Worm (Caenorhabditis elegans): ENCODE data around the gene F28C6.9.

The F28C6.9 gene

ce11 chrII:8626598-8626997, 16.6 kb upstream of the F28C6.9 start:
- TF ChIP-seq hmg-4 (GFP tag; optimal IDR thresholded peaks at IDR 0.05) = no peak
- TF ChIP-seq aly-1 (tag; optimal IDR thresholded peaks at IDR 0.05) = no peak
- TF ChIP-seq tra-4 (tag; optimal IDR thresholded peaks at IDR 0.05) = no peak
- no peak for TF ChIP-seq hmbx-1 (tag; optimal IDR thresholded peaks at IDR 0.05)
- TF ChIP-seq ama-1 (optimal IDR thresholded peaks at IDR 0.05) = no peak
- no peak for TF ChIP-seq hnd-1 (tag; optimal IDR thresholded peaks at IDR 0.05)
- TF ChIP-seq ceh-13 (GFP tag; optimal IDR thresholded peaks at IDR 0.05) = no peak
- no peak for TF ChIP-seq ceh-36 (tag; optimal IDR thresholded peaks at IDR 0.05)
- no peak for TF ChIP-seq pes-1 (GFP tag; IDR thresholded peaks at IDR 0.05)
- no peak for TF ChIP-seq tbx-37 (GFP tag; conservative IDR thresholded peaks at IDR 0.05)
- no peak for TF ChIP-seq sea-1 (GFP tag; conservative IDR thresholded peaks at IDR 0.05)
- TF ChIP-seq flt-1 (GFP tag; IDR thresholded peaks at IDR 0.05) = no peak
- no peak for TF ChIP-seq scrt-1 (GFP tag; IDR thresholded peaks at IDR 0.05)
- TF ChIP-seq ets-7 (tag; optimal IDR thresholded peaks at IDR 0.05) = no peak
- TF ChIP-seq B0310.2 (tag; optimal IDR thresholded peaks at IDR 0.05) = no peak
- no peak for TF ChIP-seq F13C5.2 (tag; optimal IDR thresholded peaks at IDR 0.05)
- TF ChIP-seq tbx-11 (GFP tag; IDR thresholded peaks at IDR 0.05) = no peak

ce11 chrII:8625163-8625562, 15.2 kb upstream of the F28C6.9 start, which contains the start of gene sptf-2:
Gene sptf-2, plus strand, starts transcription at chrII:8625459.
- TF ChIP-seq sea-1 (GFP tag; conservative IDR thresholded peaks at IDR 0.05) (no peak), ceh-36 (tag; optimal IDR thresholded peaks at IDR 0.05) (no peak), F13C5.2 (tag; optimal IDR thresholded peaks at IDR 0.05) (no peak), scrt-1 (GFP tag; IDR thresholded peaks at IDR 0.05) (no peak), tbx-11 (GFP tag; IDR thresholded peaks at IDR 0.05) (no peak), B0310.2 (tag; optimal IDR thresholded peaks at IDR 0.05) (no peak), ceh-13 (GFP tag; optimal IDR thresholded peaks at IDR 0.05) (no peak), tra-4 (tag; optimal IDR thresholded peaks at IDR 0.05) (no peak), flt-1 (GFP tag; IDR thresholded peaks at IDR 0.05) (no peak), aly-1 (tag; optimal IDR thresholded peaks at IDR 0.05) (no peak), hmg-4 (GFP tag; optimal IDR thresholded peaks at IDR 0.05) (no peak), hmbx-1 (tag; optimal IDR thresholded peaks at IDR 0.05) (no peak)

ce11 chrII:8623396-8623795, 13.4 kb upstream of the F28C6.9 start, which contains the start of gene T22C8.4:
Gene T22C8.4, minus strand, starts transcription at chrII:8623496.
- no peak for TF ChIP-seq flt-1 (GFP tag; IDR thresholded peaks at IDR 0.05)
- TF ChIP-seq tra-4 (tag; optimal IDR thresholded peaks at IDR 0.05) = no peak
- TF ChIP-seq pes-1 (GFP tag; IDR thresholded peaks at IDR 0.05) = no peak
- TF ChIP-seq tbx-11 (GFP tag; IDR thresholded peaks at IDR 0.05) = no peak
- no peak for TF ChIP-seq ets-7 (tag; optimal IDR thresholded peaks at IDR 0.05)
- no peak for TF ChIP-seq aly-1 (tag; optimal IDR thresholded peaks at IDR 0.05)
- no peak for TF ChIP-seq B0310.2 (tag; optimal IDR thresholded peaks at IDR 0.05)
- no peak for TF ChIP-seq hnd-1 (tag; optimal IDR thresholded peaks at IDR 0.05)
- no peak for TF ChIP-seq hmg-4 (GFP tag; optimal IDR thresholded peaks at IDR 0.05)
- TF ChIP-seq scrt-1 (GFP tag; IDR thresholded peaks at IDR 0.05) = no peak
- TF ChIP-seq F13C5.2 (tag; optimal IDR thresholded peaks at IDR 0.05) = no peak
- no peak for TF ChIP-seq hmbx-1 (tag; optimal IDR thresholded peaks at IDR 0.05)
- no peak for TF ChIP-seq ceh-36 (tag; optimal IDR thresholded peaks at IDR 0.05)
- TF ChIP-seq sea-1 (GFP tag; conservative IDR thresholded peaks at IDR 0.05) = no peak
- no peak for TF ChIP-seq tbx-37 (GFP tag; conservative IDR thresholded peaks at IDR 0.05)
- no peak for TF ChIP-seq ama-1 (optimal IDR thresholded peaks at IDR 0.05)

- TF ChIP-seq tbx-37 (GFP tag; conservative IDR thresholded peaks at IDR 0.05) = no peak
- no peak for TF ChIP-seq hmbx-1 (tag; optimal IDR thresholded peaks at IDR 0.05)
- no peak for TF ChIP-seq hmg-4 (GFP tag; optimal IDR thresholded peaks at IDR 0.05)
These were observed 11.9 kb upstream of the F28C6.9 start, which contains the start of gene T22C8.3 for ce11 chrII:8621883-8622282. Gene T22C8.3, minus strand, starts transcription at chrII:8621983.

ce11 chrII:8617516-8617915, 7.5 kb upstream of the F28C6.9 start, which contains the start of gene chhy-1:
Gene chhy-1, minus strand, starts transcription at chrII:8617616.
- TF ChIP-seq scrt-1 (GFP tag; IDR thresholded peaks at IDR 0.05) = no peak

ce11 chrII:8616155-8616554, 6.2 kb upstream of the F28C6.9 start:
- no peak for TF ChIP-seq ama-1 (optimal IDR thresholded peaks at IDR 0.05)
- no peak for TF ChIP-seq hmbx-1 (tag; optimal IDR thresholded peaks at IDR 0.05)
- no peak for TF ChIP-seq B0310.2 (tag; optimal IDR thresholded peaks at IDR 0.05)
- no peak for TF ChIP-seq F13C5.2 (tag; optimal IDR thresholded peaks at IDR 0.05)
- no peak for TF ChIP-seq tra-4 (tag; optimal IDR thresholded peaks at IDR 0.05)
- no peak for TF ChIP-seq ceh-13 (GFP tag; optimal IDR thresholded peaks at IDR 0.05)
- TF ChIP-seq pes-1 (GFP tag; IDR thresholded peaks at IDR 0.05) = no peak
- TF ChIP-seq aly-1 (tag; optimal IDR thresholded peaks at IDR 0.05) = no peak
- no peak for TF ChIP-seq hnd-1 (tag; optimal IDR thresholded peaks at IDR 0.05)
- TF ChIP-seq ceh-36 (tag; optimal IDR thresholded peaks at IDR 0.05) = no peak
- TF ChIP-seq flt-1 (GFP tag; IDR thresholded peaks at IDR 0.05) = no peak
- TF ChIP-seq scrt-1 (GFP tag; IDR thresholded peaks at IDR 0.05) = no peak
- no peak for TF ChIP-seq tbx-11 (GFP tag; IDR thresholded peaks at IDR 0.05)
- TF ChIP-seq sea-1 (GFP tag; conservative IDR thresholded peaks at IDR 0.05) = no peak
- TF ChIP-seq ets-7 (tag; optimal IDR thresholded peaks at IDR 0.05) = no peak
- TF ChIP-seq tbx-37 (GFP tag; conservative IDR thresholded peaks at IDR 0.05) = no peak
- no peak for TF ChIP-seq hmg-4 (GFP tag; optimal IDR thresholded peaks at IDR 0.05)

- no peak for TF ChIP-seq tbx-37 (GFP tag; conservative IDR thresholded peaks at IDR 0.05)
- TF ChIP-seq pes-1 (GFP tag; IDR thresholded peaks at IDR 0.05) = no peak
- TF ChIP-seq ceh-36 (tag; optimal IDR thresholded peaks at IDR 0.05) = no peak
- TF ChIP-seq tbx-11 (GFP tag; IDR thresholded peaks at IDR 0.05) = no peak
- no peak for TF ChIP-seq aly-1 (tag; optimal IDR thresholded peaks at IDR 0.05)
These were observed 2.5 kb upstream of the F28C6.9 start, which contains the start of gene T22C8.1 for ce11 chrII:8612470-8612869. Gene T22C8.1, plus strand, starts transcription at chrII:8612770.

ce11 chrII:8611330-8611729, 1.3 kb upstream of the F28C6.9 start:
- TF ChIP-seq ceh-36 (tag; optimal IDR thresholded peaks at IDR 0.05) (no peak), pes-1 (GFP tag; IDR thresholded peaks at IDR 0.05) (no peak), hmbx-1 (tag; optimal IDR thresholded peaks at IDR 0.05) (no peak), hmg-4 (GFP tag; optimal IDR thresholded peaks at IDR 0.05) (no peak), B0310.2 (tag; optimal IDR thresholded peaks at IDR 0.05) (no peak)

Data from whole organism, early embryonic.